Fruit fly (Drosophila melanogaster): Measurements from ENCODE around the gene ergic53.

The ergic53 gene

DNA sequence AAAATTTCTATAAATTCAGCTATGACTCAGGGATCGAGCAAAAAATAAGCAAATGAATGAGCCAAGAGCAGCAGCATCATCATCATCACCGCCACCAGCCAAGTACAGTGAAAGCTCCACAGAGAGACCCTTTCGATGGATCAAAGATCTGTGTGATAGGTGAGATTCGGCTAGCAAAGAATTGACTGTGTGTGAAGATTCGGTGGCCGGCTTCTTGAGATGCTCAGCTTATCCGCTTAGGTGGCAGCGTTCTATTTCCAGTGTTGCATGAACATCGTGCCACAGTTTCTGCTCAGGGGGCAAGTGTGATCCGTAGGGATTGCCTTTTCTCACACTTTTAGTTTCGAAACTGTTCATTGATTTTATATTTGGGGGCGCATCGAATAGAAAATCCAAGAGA lies 18.3 kb downstream of the ergic53 start (continued):
- TF ChIP-seq phol (tag; optimal IDR thresholded peaks at IDR 0.05) (no peak), dysf (GFP tag; IDR thresholded peaks at IDR 0.05) (peak; percentile 50; the same call in 1 of the 3 replicates), Hsf (GFP tag; optimal IDR thresholded peaks at IDR 0.05) (no peak), sug (tag; optimal IDR thresholded peaks at IDR 0.05) (peak; percentile 6), yki (optimal IDR thresholded peaks at IDR 0.05) (no peak), D19B (GFP tag; optimal IDR thresholded peaks at IDR 0.05) (no peak), Dip2 (GFP tag; IDR thresholded peaks at IDR 0.05) (no peak), CG17186 (GFP tag; optimal IDR thresholded peaks at IDR 0.05) (no peak), slbo (GFP tag; IDR thresholded peaks at IDR 0.05) (0 out of 2 replicates have a peak, but pooled peaks have one; percentile 34), ATbp (GFP tag; optimal IDR thresholded peaks at IDR 0.05) (no peak), odd (GFP tag; optimal IDR thresholded peaks at IDR 0.05) (no peak), H2.0 (GFP tag; IDR thresholded peaks at IDR 0.05) (no peak), tap (tag; optimal IDR thresholded peaks at IDR 0.05) (no peak), CG8281 (tag; optimal IDR thresholded peaks at IDR 0.05) (no peak), nau (GFP tag; optimal IDR thresholded peaks at IDR 0.05) (no peak), crp (GFP tag; optimal IDR thresholded peaks at IDR 0.05) (no peak), HLH54F (GFP tag; optimal IDR thresholded peaks at IDR 0.05) (no peak), CG18262 (tag; optimal IDR thresholded peaks at IDR 0.05) (no peak), lab (GFP tag; optimal IDR thresholded peaks at IDR 0.05) (no peak), CG7928 (GFP tag; optimal IDR thresholded peaks at IDR 0.05) (no peak), prd (optimal IDR thresholded peaks at IDR 0.05) (no peak), prd (GFP tag; IDR thresholded peaks at IDR 0.05) (no peak), ERR (GFP tag; optimal IDR thresholded peaks at IDR 0.05) (no peak), fd96Cb (tag; optimal IDR thresholded peaks at IDR 0.05) (no peak), schlank (tag; optimal IDR thresholded peaks at IDR 0.05) (no peak), CG9437 (GFP tag; optimal IDR thresholded peaks at IDR 0.05) (no peak), corto (GFP tag; optimal IDR thresholded peaks at IDR 0.05) (no peak), Jarid2 (GFP tag; optimal IDR thresholded peaks at IDR 0.05) (no peak), CG4617 (GFP tag; optimal IDR thresholded peaks at IDR 0.05; ENCODE audit: borderline replicate concordance) (no peak), ci (GFP tag; IDR thresholded peaks at IDR 0.05) (peak; percentile 54; the same call in 1 of the 3 replicates), tup (GFP tag; optimal IDR thresholded peaks at IDR 0.05) (no peak), CG10462 (GFP tag; optimal IDR thresholded peaks at IDR 0.05) (no peak), CG7357 (GFP tag; IDR thresholded peaks at IDR 0.05) (no peak), pfk (GFP tag; optimal IDR thresholded peaks at IDR 0.05) (no peak), CG6254 (GFP tag; optimal IDR thresholded peaks at IDR 0.05) (no peak), Deaf1 (tag; optimal IDR thresholded peaks at IDR 0.05) (no peak), CG3065 (GFP tag; optimal IDR thresholded peaks at IDR 0.05) (no peak), CG4404 (GFP tag; IDR thresholded peaks at IDR 0.05) (no peak), HHEX (GFP tag; optimal IDR thresholded peaks at IDR 0.05) (no peak), gfzf (GFP tag; optimal IDR thresholded peaks at IDR 0.05) (no peak), Ada2b (GFP tag; IDR thresholded peaks at IDR 0.05) (no peak), Poxn (GFP tag; IDR thresholded peaks at IDR 0.05) (no peak), CG18764 (GFP tag; optimal IDR thresholded peaks at IDR 0.05) (no peak), Sry-β (GFP tag; optimal IDR thresholded peaks at IDR 0.05) (no peak), crc (GFP tag; optimal IDR thresholded peaks at IDR 0.05) (no peak), dimm (GFP tag; IDR thresholded peaks at IDR 0.05) (no peak), CG33557 (GFP tag; optimal IDR thresholded peaks at IDR 0.05) (no peak), slp2 (GFP tag; optimal IDR thresholded peaks at IDR 0.05) (no peak), tio (GFP tag; optimal IDR thresholded peaks at IDR 0.05) (no peak), CG7839 (tag; optimal IDR thresholded peaks at IDR 0.05) (no peak), CG13424 (tag; optimal IDR thresholded peaks at IDR 0.05) (no peak), CG15073 (GFP tag; optimal IDR thresholded peaks at IDR 0.05) (no peak)

Data from whole organism, embryonic.